Worm (Caenorhabditis elegans) whole organism, late embryonic: ENCODE measurements around the gene abu-2.

Source experiments
- C38D4.7 ChIP-seq: fragments of 200-800 bp; sonication (Bioruptor generic); optimal IDR thresholded peaks from 2 replicates; lab custom pipeline; 2018; ENCODE audit warnings: mild to moderate bottlenecking, missing genetic modification characterization, moderate library complexity, missing compliant biosample characterization
- F13H6.1 ChIP-seq: sonication (generic microtip); optimal IDR thresholded peaks from 2 replicates; lab custom pipeline; 2016; ENCODE audit warnings: missing genetic modification characterization, missing compliant biosample characterization
- K09A11.1 ChIP-seq: sonication (generic microtip); optimal IDR thresholded peaks from 2 replicates; lab custom pipeline; 2017; ENCODE audit warnings: antibody characterized with exemption, mild to moderate bottlenecking, missing genetic modification characterization, missing compliant biosample characterization; ENCODE audit not compliant: insufficient read depth
- ahr-1 ChIP-seq: sonication (generic microtip); optimal IDR thresholded peaks from 2 replicates; lab custom pipeline; 2016; ENCODE audit warnings: missing genetic modification characterization, missing compliant biosample characterization
- ama-1 ChIP-seq: fragments of 150-350 bp; optimal IDR thresholded peaks from 2 replicates; lab custom pipeline; 2014
- ceh-14 ChIP-seq: sonication (generic microtip); optimal IDR thresholded peaks from 2 replicates; lab custom pipeline; 2016; ENCODE audit warnings: missing genotype, missing genetic modification characterization, missing compliant biosample characterization
- ceh-18 ChIP-seq: sonication (generic microtip); optimal IDR thresholded peaks from 2 replicates; lab custom pipeline; 2016; ENCODE audit warnings: missing genetic modification characterization, missing compliant biosample characterization
- ceh-19 ChIP-seq: fragments of 200-800 bp; sonication (Bioruptor generic); optimal IDR thresholded peaks from 2 replicates; lab custom pipeline; 2018; ENCODE audit warnings: mild to moderate bottlenecking, missing genetic modification characterization, missing compliant biosample characterization
- ceh-2 ChIP-seq: sonication (generic microtip); optimal IDR thresholded peaks from 2 replicates; lab custom pipeline; 2016; ENCODE audit warnings: missing genotype, missing genetic modification characterization, missing compliant biosample characterization
- ceh-24 ChIP-seq: sonication (generic microtip); optimal IDR thresholded peaks from 2 replicates; lab custom pipeline; 2016; ENCODE audit warnings: mild to moderate bottlenecking, missing genetic modification characterization, missing compliant biosample characterization
- ceh-30 ChIP-seq: fragments of 150-350 bp; optimal IDR thresholded peaks from 2 replicates; lab custom pipeline; 2014; ENCODE audit warnings: missing biosample characterization, missing genetic modification characterization
- ceh-31 ChIP-seq: sonication (generic microtip); optimal IDR thresholded peaks from 2 replicates; lab custom pipeline; 2016; ENCODE audit warnings: missing genetic modification characterization, missing compliant biosample characterization
- ceh-34 ChIP-seq: sonication (generic microtip); optimal IDR thresholded peaks from 2 replicates; lab custom pipeline; 2016; ENCODE audit warnings: mild to moderate bottlenecking, missing genetic modification characterization, missing compliant biosample characterization
- ceh-45 ChIP-seq: fragments of 200-800 bp; sonication (Bioruptor generic); IDR thresholded peaks from 2 replicates; pipeline ENCODE4 v1.3.6; 2022; ENCODE audit warnings: missing genetic modification reagents, missing genetic modification characterization, missing compliant biosample characterization
- ceh-48 ChIP-seq: sonication (generic microtip); optimal IDR thresholded peaks from 2 replicates; lab custom pipeline; 2016; ENCODE audit warnings: missing genetic modification characterization, inconsistent platforms, missing compliant biosample characterization
- ceh-9 ChIP-seq: sonication (generic microtip); optimal IDR thresholded peaks from 2 replicates; lab custom pipeline; 2016; ENCODE audit warnings: mild to moderate bottlenecking, missing genetic modification characterization, inconsistent platforms, missing compliant biosample characterization
- che-1 ChIP-seq: sonication (generic microtip); optimal IDR thresholded peaks from 2 replicates; lab custom pipeline; 2016; ENCODE audit warnings: mild to moderate bottlenecking, missing genetic modification characterization, missing compliant biosample characterization
- dmd-4 ChIP-seq: sonication (generic microtip); optimal IDR thresholded peaks from 2 replicates; lab custom pipeline; 2016; ENCODE audit warnings: borderline replicate concordance, missing genetic modification characterization, missing compliant biosample characterization
- ets-4 ChIP-seq: sonication (generic microtip); optimal IDR thresholded peaks from 2 replicates; lab custom pipeline; 2016; ENCODE audit warnings: missing genetic modification characterization, missing compliant biosample characterization
- fkh-10 ChIP-seq: fragments of 150-350 bp; optimal IDR thresholded peaks from 2 replicates; lab custom pipeline; 2014; ENCODE audit warnings: missing biosample characterization, missing genetic modification reagents, missing genetic modification characterization
- hlh-15 ChIP-seq: sonication (generic microtip); optimal IDR thresholded peaks from 2 replicates; lab custom pipeline; 2016; ENCODE audit warnings: missing genetic modification characterization, missing compliant biosample characterization
- hlh-30 ChIP-seq: sonication (generic microtip); optimal IDR thresholded peaks from 2 replicates; lab custom pipeline; 2017; ENCODE audit warnings: antibody characterized with exemption, missing genetic modification characterization, missing compliant biosample characterization; ENCODE audit not compliant: insufficient read depth
- hlh-8 ChIP-seq: sonication (generic microtip); optimal IDR thresholded peaks from 2 replicates; lab custom pipeline; 2016; ENCODE audit warnings: missing genotype, missing genetic modification characterization, missing compliant biosample characterization
- madf-2 ChIP-seq: sonication (generic microtip); optimal IDR thresholded peaks from 2 replicates; lab custom pipeline; 2017; ENCODE audit warnings: missing genetic modification characterization, missing compliant biosample characterization
- mec-3 ChIP-seq: sonication (generic microtip); optimal IDR thresholded peaks from 2 replicates; lab custom pipeline; 2016; ENCODE audit warnings: borderline replicate concordance, missing genetic modification characterization, missing compliant biosample characterization
- nhr-11 ChIP-seq: fragments of 150-350 bp; optimal IDR thresholded peaks from 2 replicates; lab custom pipeline; 2014; ENCODE audit warnings: missing biosample characterization, missing genetic modification characterization
- odd-2 ChIP-seq: sonication (generic microtip); optimal IDR thresholded peaks from 2 replicates; lab custom pipeline; 2017; ENCODE audit warnings: antibody characterized with exemption, mild to moderate bottlenecking, missing genetic modification characterization, missing compliant biosample characterization
- pax-1 ChIP-seq: fragments of 150-350 bp; optimal IDR thresholded peaks from 2 replicates; lab custom pipeline; 2014; ENCODE audit warnings: missing biosample characterization, missing genetic modification characterization
- pha-2 ChIP-seq: sonication (generic microtip); optimal IDR thresholded peaks from 2 replicates; lab custom pipeline; 2017; ENCODE audit warnings: mild to moderate bottlenecking, missing genetic modification characterization, missing compliant biosample characterization
- pros-1 ChIP-seq: fragments of 150-350 bp; optimal IDR thresholded peaks from 2 replicates; lab custom pipeline; 2014; ENCODE audit warnings: missing biosample characterization, missing genetic modification reagents, missing genetic modification characterization
- ref-2 ChIP-seq: sonication (generic microtip); optimal IDR thresholded peaks from 2 replicates; lab custom pipeline; 2016; ENCODE audit warnings: missing genetic modification characterization, missing compliant biosample characterization
- rnt-1 ChIP-seq: sonication (generic microtip); optimal IDR thresholded peaks from 2 replicates; lab custom pipeline; 2016; ENCODE audit warnings: missing genetic modification characterization, missing compliant biosample characterization
- sdc-2 ChIP-seq: sonication (generic microtip); optimal IDR thresholded peaks from 2 replicates; lab custom pipeline; 2016; ENCODE audit warnings: missing genotype, missing genetic modification characterization, missing compliant biosample characterization
- sox-2 ChIP-seq: fragments of 200-800 bp; sonication (Bioruptor generic); IDR thresholded peaks from 2 replicates; pipeline ENCODE4 v1.3.6; 2022; ENCODE audit warnings: missing genetic modification reagents, missing genetic modification characterization, missing compliant biosample characterization
- sox-4 ChIP-seq: sonication (generic microtip); optimal IDR thresholded peaks from 2 replicates; lab custom pipeline; 2017; ENCODE audit warnings: mild to moderate bottlenecking, missing genetic modification characterization, inconsistent platforms, missing compliant biosample characterization
- tbx-2 ChIP-seq: sonication (generic microtip); optimal IDR thresholded peaks from 2 replicates; lab custom pipeline; 2016; ENCODE audit warnings: missing genetic modification characterization, missing compliant biosample characterization
- ttx-3 ChIP-seq: sonication (generic microtip); optimal IDR thresholded peaks from 2 replicates; lab custom pipeline; 2016; ENCODE audit warnings: missing genetic modification reagents, missing genetic modification characterization, missing compliant biosample characterization
- unc-42 ChIP-seq: sonication (generic microtip); optimal IDR thresholded peaks from 2 replicates; lab custom pipeline; 2016; ENCODE audit warnings: missing genotype, missing genetic modification characterization, missing compliant biosample characterization
- unc-86 ChIP-seq: sonication (generic microtip); optimal IDR thresholded peaks from 2 replicates; lab custom pipeline; 2016; ENCODE audit warnings: missing genetic modification characterization, missing compliant biosample characterization
- ztf-16 ChIP-seq: sonication (generic microtip); optimal IDR thresholded peaks from 2 replicates; lab custom pipeline; 2017; ENCODE audit warnings: missing genetic modification characterization, missing compliant biosample characterization

Gene abu-2

ce11 chrX:1419163-1419696, 8.8 kb upstream of the abu-2 start, which contains the start of gene F19G12.9:
Gene F19G12.9 (plus strand): TSS chrX:1419213.
- TF ChIP-seq ceh-2 (tag; lab: Kevin White, UChicago): no peak
- no peak for TF ChIP-seq hlh-15 (tag; lab: Kevin White, UChicago)
- no peak for TF ChIP-seq ceh-14 (tag; lab: Kevin White, UChicago)
- no peak for TF ChIP-seq ref-2 (tag; lab: Kevin White, UChicago)
- no peak for TF ChIP-seq ceh-34 (tag; lab: Kevin White, UChicago)
- TF ChIP-seq ceh-31 (tag; lab: Kevin White, UChicago): no peak
- no peak for TF ChIP-seq odd-2 (tag; lab: Kevin White, UChicago)
- no peak for TF ChIP-seq tbx-2 (tag; lab: Kevin White, UChicago)
- TF ChIP-seq hlh-8 (tag; lab: Kevin White, UChicago): no peak
- no peak for TF ChIP-seq ceh-30
- TF ChIP-seq sdc-2: no peak
- no peak for TF ChIP-seq pax-1 (tag; lab: Kevin White, UChicago)
- no peak for TF ChIP-seq madf-2 (tag; lab: Kevin White, UChicago)
- TF ChIP-seq sox-4: no peak
- no peak for TF ChIP-seq ahr-1 (tag; lab: Kevin White, UChicago)
- no peak for TF ChIP-seq mec-3 (tag; lab: Kevin White, UChicago)
- TF ChIP-seq ceh-45 (GFP tag; lab: Robert Waterston, UW): no peak

ce11 chrX:1416776-1417354, 6.4 kb upstream of the abu-2 start, which contains the start of the genes F19G12.4 and F19G12.8:
Gene F19G12.4 (plus strand): TSS chrX:1417304.
Gene F19G12.8 (plus strand): TSS chrX:1417320.
- TF ChIP-seq ceh-48 (no peak), pros-1 (tag; lab: Kevin White, UChicago) (no peak), ets-4 (tag; lab: Kevin White, UChicago) (no peak), fkh-10 (GFP tag; lab: Kevin White, UChicago) (no peak), ama-1 (no peak), unc-86 (no peak), ceh-24 (tag; lab: Kevin White, UChicago) (no peak), F13H6.1 (tag; lab: Kevin White, UChicago) (no peak), dmd-4 (tag; lab: Kevin White, UChicago) (no peak), hlh-30 (tag; lab: Kevin White, UChicago) (no peak), sox-2 (no peak), pax-1 (tag; lab: Kevin White, UChicago) (no peak)

ce11 chrX:1412844-1413243, 2.4 kb upstream of the abu-2 start, which contains the start of gene srh-19:
Gene srh-19 (plus strand): TSS chrX:1413144.
- no peak for TF ChIP-seq F13H6.1 (tag; lab: Kevin White, UChicago)
- TF ChIP-seq odd-2 (tag; lab: Kevin White, UChicago): no peak
- TF ChIP-seq ttx-3 (tag; lab: Kevin White, UChicago): no peak
- no peak for TF ChIP-seq che-1 (tag; lab: Kevin White, UChicago)
- TF ChIP-seq ceh-19 (GFP tag; lab: Kevin White, UChicago): no peak
- no peak for TF ChIP-seq rnt-1 (tag; lab: Kevin White, UChicago)
- TF ChIP-seq pha-2 (tag; lab: Kevin White, UChicago): no peak
- TF ChIP-seq ceh-48: no peak
- TF ChIP-seq ceh-9 (tag; lab: Kevin White, UChicago): no peak
- TF ChIP-seq K09A11.1 (tag; lab: Kevin White, UChicago): no peak
- TF ChIP-seq nhr-11 (tag; lab: Kevin White, UChicago): no peak
- no peak for TF ChIP-seq pax-1 (tag; lab: Kevin White, UChicago)
- TF ChIP-seq, all 69 proteins: peak for 0

ce11 chrX:1409224-1409623, 1.2 kb downstream of the abu-2 start:
- no peak for TF ChIP-seq che-1 (tag; lab: Kevin White, UChicago)
- no peak for TF ChIP-seq sox-2
- TF ChIP-seq fkh-10 (GFP tag; lab: Kevin White, UChicago): no peak
- TF ChIP-seq ceh-48: no peak
- TF ChIP-seq ttx-3 (tag; lab: Kevin White, UChicago): no peak
- no peak for TF ChIP-seq ceh-18 (tag; lab: Kevin White, UChicago)
- TF ChIP-seq unc-42: no peak
- TF ChIP-seq ztf-16 (tag; lab: Kevin White, UChicago): no peak
- no peak for TF ChIP-seq C38D4.7 (GFP tag; lab: Kevin White, UChicago)
- no peak for TF ChIP-seq tbx-2 (tag; lab: Kevin White, UChicago)
- TF ChIP-seq ahr-1 (tag; lab: Kevin White, UChicago): no peak
- no peak for TF ChIP-seq ama-1
- TF ChIP-seq, all 69 proteins: peak for 0
